Fruit fly (Drosophila melanogaster): ENCODE results near the gene D19A.

- no peak for TF ChIP-seq Mnt (GFP tag; optimal IDR thresholded peaks at IDR 0.05)
- no peak for TF ChIP-seq kay (GFP tag; ENCODE audit: borderline replicate concordance)
- TF ChIP-seq toe (GFP tag; optimal IDR thresholded peaks at IDR 0.05) = no peak
- no peak for TF ChIP-seq tj (GFP tag; optimal IDR thresholded peaks at IDR 0.05)
- TF ChIP-seq Crg-1 (GFP tag; optimal IDR thresholded peaks at IDR 0.05) = no peak
Observed at dm6 chr3L:6215976-6216786, 27.3 kb upstream of the D19A start.
